Fruit fly (Drosophila melanogaster) whole organism, embryonic: ENCODE data around the gene BBIP1.

ENCODE experiments used
- Awh ChIP-seq: fragments of 200-800 bp; sonication (Bioruptor generic); IDR thresholded peaks from 2 replicates; pipeline ENCODE4, ENCODE4 v1.3.6; 2022; ENCODE audit warnings: missing biosample characterization, missing genetic modification characterization
- B-H2 ChIP-seq: fragments of 200-800 bp; sonication (Bioruptor generic); optimal IDR thresholded peaks from 2 replicates; lab custom pipeline; 2018; ENCODE audit warnings: missing biosample characterization, mild to moderate bottlenecking, missing genetic modification characterization
- CG11696 ChIP-seq: fragments of 200-800 bp; sonication (Bioruptor generic); IDR thresholded peaks from 2 replicates; pipeline ENCODE4 v1.3.6; 2022; ENCODE audit warnings: missing biosample characterization, missing genetic modification characterization
- CG13894 ChIP-seq: fragments of 200-800 bp; sonication (Bioruptor generic); optimal IDR thresholded peaks from 3 replicates; lab custom pipeline; 2018; ENCODE audit warnings: missing biosample characterization, mild to moderate bottlenecking, missing genetic modification characterization, moderate library complexity
- CG14014 ChIP-seq: fragments of 200-800 bp; sonication (Bioruptor generic); IDR thresholded peaks from 2 replicates; pipeline ENCODE4 v1.3.6; 2022; ENCODE audit warnings: missing biosample characterization, missing genetic modification characterization
- CG15696 ChIP-seq: fragments of 200-800 bp; sonication (Bioruptor generic); optimal IDR thresholded peaks from 2 replicates; lab custom pipeline; 2019; ENCODE audit warnings: missing biosample characterization, mild to moderate bottlenecking, missing genetic modification characterization, moderate library complexity
- CG17361 ChIP-seq: fragments of 200-800 bp; sonication (Bioruptor generic); IDR thresholded peaks from 3 replicates; pipeline ENCODE4 v1.3.6; 2022; ENCODE audit warnings: missing biosample characterization, missing genetic modification characterization
- CG17568 ChIP-seq: fragments of 200-800 bp; sonication (Bioruptor generic); optimal IDR thresholded peaks from 2 replicates; lab custom pipeline; 2018; ENCODE audit warnings: missing biosample characterization, mild to moderate bottlenecking, missing genetic modification characterization, moderate library complexity
- CG2202 ChIP-seq: fragments of 200-800 bp; sonication (Bioruptor generic); optimal IDR thresholded peaks from 2 replicates; lab custom pipeline; 2018; ENCODE audit warnings: missing biosample characterization, mild to moderate bottlenecking, missing genetic modification characterization
- CG2712 ChIP-seq: fragments of 200-800 bp; optimal IDR thresholded peaks from 3 replicates; lab custom pipeline; 2019; ENCODE audit warnings: missing biosample characterization, mild to moderate bottlenecking, missing genetic modification characterization, moderate library complexity
- CG31365 ChIP-seq: fragments of 200-800 bp; sonication (Bioruptor generic); optimal IDR thresholded peaks from 2 replicates; lab custom pipeline; 2018; ENCODE audit warnings: missing biosample characterization, mild to moderate bottlenecking, missing genetic modification characterization
- CG32532 ChIP-seq: fragments of 200-800 bp; sonication (Bioruptor generic); IDR thresholded peaks from 2 replicates; pipeline ENCODE4 v1.3.6; 2022; ENCODE audit warnings: missing biosample characterization, missing genetic modification characterization
- CG3281 ChIP-seq: fragments of 200-800 bp; sonication (Bioruptor generic); optimal IDR thresholded peaks from 3 replicates; lab custom pipeline; 2017; ENCODE audit warnings: missing biosample characterization, mild to moderate bottlenecking, missing genetic modification characterization
- CG34376 ChIP-seq: fragments of 200-800 bp; sonication (Bioruptor generic); optimal IDR thresholded peaks from 2 replicates; lab custom pipeline; 2018; ENCODE audit warnings: missing biosample characterization, mild to moderate bottlenecking, missing genetic modification characterization
- CG4360 ChIP-seq: fragments of 200-800 bp; sonication (Bioruptor generic); IDR thresholded peaks from 2 replicates; pipeline ENCODE4 v1.3.6; 2022; ENCODE audit warnings: missing biosample characterization, missing genetic modification characterization
- CG6254 ChIP-seq: fragments of 200-800 bp; sonication (Bioruptor generic); optimal IDR thresholded peaks from 3 replicates; lab custom pipeline; 2017; ENCODE audit warnings: mild to moderate bottlenecking, missing biosample characterization, missing genetic modification reagents, missing genetic modification characterization
- CG6272 ChIP-seq: fragments of 200-800 bp; sonication (Bioruptor generic); IDR thresholded peaks from 2 replicates; pipeline ENCODE4 v1.3.6; 2022; ENCODE audit warnings: missing biosample characterization, missing genetic modification characterization
- CG6683 ChIP-seq: fragments of 200-800 bp; sonication (Bioruptor generic); optimal IDR thresholded peaks from 2 replicates; lab custom pipeline; 2017; ENCODE audit warnings: missing biosample characterization, mild to moderate bottlenecking, missing genetic modification characterization, missing genetic modification reagents
- CG7556 ChIP-seq: fragments of 200-800 bp; sonication (Bioruptor generic); optimal IDR thresholded peaks from 2 replicates; lab custom pipeline; 2017; ENCODE audit warnings: missing biosample characterization, mild to moderate bottlenecking, missing genetic modification characterization
- CG7745 ChIP-seq: fragments of 200-800 bp; sonication (Bioruptor generic); optimal IDR thresholded peaks from 2 replicates; lab custom pipeline; 2018; ENCODE audit warnings: missing biosample characterization, mild to moderate bottlenecking, missing genetic modification characterization, moderate library complexity
- CTCF ChIP-seq: fragments of 200-800 bp; sonication (Bioruptor generic); optimal IDR thresholded peaks from 2 replicates; lab custom pipeline; 2017; ENCODE audit warnings: missing biosample characterization, mild to moderate bottlenecking, missing genetic modification characterization, moderate library complexity
- Dad ChIP-seq: fragments of 200-800 bp; sonication (Bioruptor generic); optimal IDR thresholded peaks from 3 replicates; lab custom pipeline; 2016; ENCODE audit warnings: missing biosample characterization, missing genetic modification characterization
- Dbx ChIP-seq: fragments of 200-800 bp; sonication (Bioruptor generic); IDR thresholded peaks from 3 replicates; pipeline ENCODE4 v1.3.6; 2022; ENCODE audit warnings: missing biosample characterization, missing genetic modification characterization
- Drgx ChIP-seq: fragments of 200-800 bp; sonication (Bioruptor generic); IDR thresholded peaks from 2 replicates; pipeline ENCODE4 v1.3.6; 2022; ENCODE audit warnings: missing biosample characterization, missing genetic modification characterization
- Hr78 ChIP-seq, 2 experiments: fragments of 200-800 bp in 1 of 2; fragments of >200 bp in 1 of 2; sonication (Bioruptor generic) in 1 of 2; optimal IDR thresholded peaks; 2 replicates each; lab custom pipeline; 2017 to 2019; ENCODE audit warnings: missing biosample characterization in 2 of 2, missing genetic modification characterization in 2 of 2, mild to moderate bottlenecking in 1 of 2, moderate library complexity in 1 of 2
- MBD-R2 ChIP-seq: fragments of 200-800 bp; sonication (Bioruptor generic); IDR thresholded peaks from 2 replicates; pipeline ENCODE4 v1.3.6; 2022; ENCODE audit warnings: missing biosample characterization, missing genetic modification characterization
- Mrtf ChIP-seq: fragments of 200-800 bp; sonication (Bioruptor generic); IDR thresholded peaks from 3 replicates; pipeline ENCODE4 v1.3.6; 2022; ENCODE audit warnings: missing biosample characterization, missing genetic modification characterization
- Myb ChIP-seq: fragments of 200-800 bp; sonication (Bioruptor generic); optimal IDR thresholded peaks from 2 replicates; lab custom pipeline; 2016; ENCODE audit warnings: missing biosample characterization, missing genetic modification characterization
- Pdp1 ChIP-seq, 2 experiments: fragments of 200-800 bp; sonication (Bioruptor generic); optimal IDR thresholded peaks; 3 replicates each; lab custom pipeline; 2016; ENCODE audit warnings: missing biosample characterization in 2 of 2, missing genetic modification characterization in 2 of 2, mild to moderate bottlenecking in 1 of 2, moderate library complexity in 1 of 2
- Poxn ChIP-seq: fragments of 200-800 bp; sonication (Bioruptor generic); IDR thresholded peaks from 2 replicates; pipeline ENCODE4 v1.3.6; 2022; ENCODE audit warnings: missing biosample characterization, missing genetic modification characterization
- Trl ChIP-seq, 3 experiments: fragments of >200 bp in 2 of 3; fragments of 200-800 bp in 1 of 3; sonication (Bioruptor generic) in 1 of 3; optimal IDR thresholded peaks; 2 replicates in 1 of 3; 3 replicates in 2 of 3; lab custom pipeline; 2016 to 2017; ENCODE audit warnings: missing biosample characterization in 1 of 3, missing genetic modification characterization in 1 of 3
- abd-A ChIP-seq: fragments of 200-800 bp; sonication (Bioruptor generic); optimal IDR thresholded peaks from 3 replicates; lab custom pipeline; 2019; ENCODE audit warnings: missing biosample characterization, mild to moderate bottlenecking, missing genetic modification characterization, moderate library complexity
- bsh ChIP-seq, 2 experiments: fragments of 200-800 bp; sonication (Bioruptor generic); optimal IDR thresholded peaks; 2 replicates each; lab custom pipeline; 2017 to 2018; ENCODE audit warnings: mild to moderate bottlenecking in 2 of 2, missing biosample characterization in 2 of 2, missing genetic modification characterization in 2 of 2, moderate library complexity in 1 of 2
- chinmo ChIP-seq: fragments of 200-800 bp; sonication (Bioruptor generic); IDR thresholded peaks from 4 replicates; pipeline ENCODE4 v1.3.6; 2022; ENCODE audit warnings: missing biosample characterization, missing genetic modification characterization; ENCODE audit not compliant: partially characterized antibody
- chn ChIP-seq: fragments of 200-800 bp; sonication (Bioruptor generic); optimal IDR thresholded peaks from 2 replicates; lab custom pipeline; 2016; ENCODE audit warnings: missing biosample characterization, missing genetic modification characterization
- corto ChIP-seq: fragments of 200-800 bp; sonication (Bioruptor generic); optimal IDR thresholded peaks from 2 replicates; lab custom pipeline; 2016; ENCODE audit warnings: missing biosample characterization, mild to moderate bottlenecking, missing genetic modification characterization, moderate library complexity
- fru ChIP-seq: fragments of >200 bp; optimal IDR thresholded peaks from 2 replicates; lab custom pipeline; 2017
- gcm2 ChIP-seq: fragments of 200-800 bp; sonication (Bioruptor generic); optimal IDR thresholded peaks from 2 replicates; lab custom pipeline; 2016; ENCODE audit warnings: missing biosample characterization, missing genetic modification characterization
- hbn ChIP-seq: fragments of 200-800 bp; sonication (Bioruptor generic); IDR thresholded peaks from 2 replicates; pipeline ENCODE4 v1.3.6; 2022; ENCODE audit warnings: missing biosample characterization, missing genetic modification characterization; ENCODE audit not compliant: partially characterized antibody
- ind ChIP-seq: fragments of 200-800 bp; sonication (Bioruptor generic); optimal IDR thresholded peaks from 3 replicates; lab custom pipeline; 2016; ENCODE audit warnings: missing biosample characterization, missing genetic modification characterization
- org-1 ChIP-seq: fragments of 200-800 bp; sonication (Bioruptor generic); optimal IDR thresholded peaks from 2 replicates; lab custom pipeline; 2017; ENCODE audit warnings: missing biosample characterization, missing genetic modification characterization
- pb ChIP-seq: fragments of 200-800 bp; sonication (Bioruptor generic); optimal IDR thresholded peaks from 3 replicates; lab custom pipeline; 2016; ENCODE audit warnings: missing biosample characterization, missing genetic modification characterization
- salm ChIP-seq: fragments of 200-800 bp; sonication (Bioruptor generic); optimal IDR thresholded peaks from 2 replicates; lab custom pipeline; 2018; ENCODE audit warnings: missing biosample characterization, mild to moderate bottlenecking, missing genetic modification characterization
- sd ChIP-seq: fragments of 200-800 bp; sonication (Bioruptor generic); optimal IDR thresholded peaks from 3 replicates; lab custom pipeline; 2018; ENCODE audit warnings: missing biosample characterization, mild to moderate bottlenecking, missing genetic modification characterization, moderate library complexity
- sna ChIP-seq: fragments of 200-800 bp; sonication (Bioruptor generic); IDR thresholded peaks from 2 replicates; pipeline ENCODE4 v1.3.6; 2022; ENCODE audit warnings: missing biosample characterization, missing genetic modification characterization; ENCODE audit not compliant: partially characterized antibody
- twi ChIP-seq: fragments of 200-800 bp; optimal IDR thresholded peaks from 2 replicates; lab custom pipeline; 2019; ENCODE audit warnings: missing biosample characterization, mild to moderate bottlenecking, missing genetic modification characterization, moderate library complexity
- unc-4 ChIP-seq: fragments of 200-800 bp; sonication (Bioruptor generic); IDR thresholded peaks from 2 replicates; pipeline ENCODE4 v1.3.6; 2022; ENCODE audit warnings: missing biosample characterization, missing genetic modification characterization; ENCODE audit not compliant: partially characterized antibody
- vvl ChIP-seq: fragments of 200-800 bp; sonication (Bioruptor generic); IDR thresholded peaks from 2 replicates; pipeline ENCODE4 v1.3.6; 2022; ENCODE audit warnings: missing biosample characterization, missing genetic modification characterization
- zf30C ChIP-seq: fragments of 200-800 bp; sonication (Bioruptor generic); optimal IDR thresholded peaks from 3 replicates; lab custom pipeline; 2018; ENCODE audit warnings: missing biosample characterization, mild to moderate bottlenecking, missing genetic modification characterization

BBIP1 gene

DNA sequence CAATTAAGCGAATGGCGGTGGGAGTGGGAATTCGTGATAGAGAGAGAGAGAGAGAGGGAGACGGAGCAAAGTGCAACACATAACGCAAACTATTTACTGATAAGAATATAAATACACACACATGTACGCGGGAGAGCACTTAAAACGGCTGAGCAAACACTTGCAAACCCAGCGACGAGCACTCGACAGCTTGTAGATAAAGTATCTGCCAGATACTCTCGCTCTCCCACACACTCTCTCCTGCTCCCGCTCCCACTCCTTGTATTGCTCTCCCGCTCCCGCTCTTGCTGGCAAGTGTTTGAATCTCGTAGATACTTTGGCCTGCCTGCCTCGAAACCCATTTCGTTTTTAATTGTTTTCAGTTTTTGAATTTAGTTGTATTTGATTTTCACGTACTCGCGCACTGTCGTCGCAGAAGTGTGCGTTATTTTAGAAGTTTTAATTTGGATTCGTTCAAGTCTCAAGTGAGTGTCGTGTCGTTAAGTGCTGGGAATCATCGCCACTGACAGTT, 24.1 kb downstream of the BBIP1 start (continued):
- TF ChIP-seq corto (peak; percentile 21), CG6683 (GFP tag; lab: Kevin White, UChicago) (no peak), CG7556 (peak; percentile 17), Hr78 (GFP tag; optimal IDR thresholded peaks at IDR 0.05; lab: Kevin White, UChicago) (peak in 1 of 2 experiments; percentile 17), pb (GFP tag; lab: Kevin White, UChicago) (peak; percentile 8), CG17361 (no peak), Awh (GFP tag; lab: Robert Waterston, UW) (0 out of 2 replicates have a peak, but pooled peaks have one; percentile 18), CTCF (peak; percentile 1), CG34376 (GFP tag; lab: Kevin White, UChicago) (peak; percentile 87), CG15696 (tag; lab: Kevin White, UChicago) (peak; percentile 20), CG2712 (tag; lab: Kevin White, UChicago) (no peak), B-H2 (GFP tag; lab: Kevin White, UChicago) (peak; percentile 35), CG31365 (peak; percentile 47), sd (tag; lab: Kevin White, UChicago) (peak; percentile 89), CG6254 (GFP tag; lab: Kevin White, UChicago) (peak; percentile 59), twi (peak; percentile 38), Poxn (GFP tag; lab: Robert Waterston, UW) (no peak), CG32532 (GFP tag; lab: Robert Waterston, UW) (peak; percentile 71; the same call in 1 of the 2 replicates), gcm2 (GFP tag; lab: Kevin White, UChicago) (peak; percentile 42), ind (no peak), abd-A (peak; percentile 58), chn (peak; percentile 9), salm (tag; lab: Kevin White, UChicago) (peak; percentile 62), Mrtf (GFP tag; lab: Robert Waterston, UW) (no peak), Trl (optimal IDR thresholded peaks at IDR 0.05; lab: Kevin White, UChicago) (peak; percentile 99 to 100), Trl (GFP tag; optimal IDR thresholded peaks at IDR 0.05; lab: Kevin White, UChicago) (peak; percentile 62), CG11696 (GFP tag; lab: Robert Waterston, UW) (no peak), CG3281 (GFP tag; lab: Kevin White, UChicago) (peak; percentile 48), CG6272 (GFP tag; lab: Robert Waterston, UW) (no peak), CG7745 (peak; percentile 11), Drgx (GFP tag; lab: Robert Waterston, UW) (peak; percentile 62), CG13894 (peak; percentile 2), bsh (GFP tag; optimal IDR thresholded peaks at IDR 0.05; lab: Kevin White, UChicago) (peak; percentile 34 to 80), hbn (GFP tag; lab: Robert Waterston, UW) (peak; percentile 58; the same call in 1 of the 2 replicates), CG4360 (peak; percentile 54), Dad (GFP tag; lab: Kevin White, UChicago) (no peak), org-1 (peak; percentile 51), chinmo (GFP tag; lab: Robert Waterston, UW) (peak; percentile 98), CG2202 (tag; lab: Kevin White, UChicago) (no peak), fru (lab: Kevin White, UChicago) (no peak), Myb (GFP tag; lab: Kevin White, UChicago) (no peak), zf30C (GFP tag; lab: Kevin White, UChicago) (peak; percentile 2), Dbx (GFP tag; lab: Robert Waterston, UW) (peak; percentile 58; the same call in 1 of the 3 replicates), vvl (GFP tag; lab: Robert Waterston, UW) (peak; percentile 43; the same call in 1 of the 2 replicates), MBD-R2 (GFP tag; lab: Robert Waterston, UW) (peak; percentile 23; the same call in 1 of the 2 replicates), unc-4 (GFP tag; lab: Robert Waterston, UW) (peak; percentile 51; the same call in 1 of the 2 replicates), sna (GFP tag; lab: Robert Waterston, UW) (0 out of 2 replicates have a peak, but pooled peaks have one; percentile 21), Pdp1 (GFP tag; optimal IDR thresholded peaks at IDR 0.05; lab: Kevin White, UChicago) (peak in 1 of 2 experiments; percentile 68), CG17568 (GFP tag; lab: Kevin White, UChicago) (peak; percentile 70), CG14014 (GFP tag; lab: Robert Waterston, UW) (peak; percentile 65; the same call in 1 of the 2 replicates)
